Fruit fly (Drosophila melanogaster) whole organism, embryonic: ENCODE measurements around the gene Sptr.

Source experiments
- CG10209 ChIP-seq: fragments of 200-800 bp; sonication (Bioruptor generic); optimal IDR thresholded peaks from 3 replicates; lab custom pipeline; 2017; ENCODE audit warnings: missing biosample characterization, mild to moderate bottlenecking, missing genetic modification characterization, missing genetic modification reagents
- CG10321 ChIP-seq: fragments of 200-800 bp; sonication (Bioruptor generic); IDR thresholded peaks from 2 replicates; pipeline ENCODE4 v1.3.6; 2022; ENCODE audit warnings: missing biosample characterization, missing genetic modification characterization
- CG10462 ChIP-seq: fragments of 200-800 bp; sonication (Bioruptor generic); optimal IDR thresholded peaks from 2 replicates; lab custom pipeline; 2016; ENCODE audit warnings: missing biosample characterization, missing genetic modification characterization
- CG10959 ChIP-seq: fragments of 200-800 bp; sonication (Bioruptor generic); IDR thresholded peaks from 2 replicates; pipeline ENCODE4 v1.3.6; 2022; ENCODE audit warnings: missing biosample characterization, missing genetic modification characterization
- CG13624 ChIP-seq: fragments of 200-800 bp; sonication (Bioruptor generic); optimal IDR thresholded peaks from 2 replicates; lab custom pipeline; 2016; ENCODE audit warnings: missing biosample characterization, missing genetic modification characterization
- CG14860 ChIP-seq: fragments of 200-800 bp; sonication (Bioruptor generic); IDR thresholded peaks from 3 replicates; pipeline ENCODE4 v1.3.6; 2022; ENCODE audit warnings: missing biosample characterization, missing genetic modification characterization; ENCODE audit not compliant: partially characterized antibody
- CG15011 ChIP-seq: fragments of 200-800 bp; sonication (Bioruptor generic); optimal IDR thresholded peaks from 3 replicates; lab custom pipeline; 2018; ENCODE audit warnings: missing biosample characterization, mild to moderate bottlenecking, missing genetic modification characterization
- CG17568 ChIP-seq: fragments of 200-800 bp; sonication (Bioruptor generic); optimal IDR thresholded peaks from 2 replicates; lab custom pipeline; 2018; ENCODE audit warnings: missing biosample characterization, mild to moderate bottlenecking, missing genetic modification characterization, moderate library complexity
- CG1832 ChIP-seq: fragments of 200-800 bp; sonication (Bioruptor generic); optimal IDR thresholded peaks from 2 replicates; lab custom pipeline; 2017; ENCODE audit warnings: missing biosample characterization, mild to moderate bottlenecking, missing genetic modification characterization, inconsistent platforms
- CG18764 ChIP-seq: fragments of 200-800 bp; sonication (Bioruptor generic); optimal IDR thresholded peaks from 3 replicates; lab custom pipeline; 2016; ENCODE audit warnings: missing biosample characterization, missing genetic modification characterization
- CG30020 ChIP-seq: fragments of 200-800 bp; optimal IDR thresholded peaks from 2 replicates; lab custom pipeline; 2019; ENCODE audit warnings: missing biosample characterization, mild to moderate bottlenecking, missing genetic modification characterization, moderate library complexity
- CG31441 ChIP-seq: fragments of 200-800 bp; sonication (Bioruptor generic); IDR thresholded peaks from 2 replicates; pipeline ENCODE4 v1.3.6; 2022; ENCODE audit warnings: missing biosample characterization, missing genetic modification characterization
- CG4282 ChIP-seq: fragments of 200-800 bp; sonication (Bioruptor generic); optimal IDR thresholded peaks from 2 replicates; lab custom pipeline; 2016; ENCODE audit warnings: missing biosample characterization, missing genetic modification characterization
- CG4617 ChIP-seq: fragments of 200-800 bp; sonication (Bioruptor generic); optimal IDR thresholded peaks from 3 replicates; lab custom pipeline; 2016; ENCODE audit warnings: missing biosample characterization, missing genetic modification characterization, borderline replicate concordance
- CG6765 ChIP-seq: fragments of 200-800 bp; sonication (Bioruptor generic); optimal IDR thresholded peaks from 3 replicates; lab custom pipeline; 2017; ENCODE audit warnings: missing biosample characterization, mild to moderate bottlenecking, missing genetic modification characterization
- CG8359 ChIP-seq: fragments of 200-800 bp; sonication (Bioruptor generic); optimal IDR thresholded peaks from 2 replicates; lab custom pipeline; 2017; ENCODE audit warnings: missing biosample characterization, mild to moderate bottlenecking, missing genetic modification characterization, borderline replicate concordance
- CG8765 ChIP-seq: fragments of 200-800 bp; sonication (Bioruptor generic); IDR thresholded peaks from 2 replicates; pipeline ENCODE4 v1.3.6; 2022; ENCODE audit warnings: missing biosample characterization, missing genetic modification characterization
- Dip2 ChIP-seq: fragments of 200-800 bp; sonication (Bioruptor generic); IDR thresholded peaks from 2 replicates; pipeline ENCODE4 v1.3.6; 2022; ENCODE audit warnings: missing biosample characterization, missing genetic modification characterization
- Doc2 ChIP-seq: fragments of 200-800 bp; sonication (Bioruptor generic); IDR thresholded peaks from 2 replicates; pipeline ENCODE4 v1.3.6; 2022; ENCODE audit warnings: missing biosample characterization, missing genetic modification characterization
- Elba2 ChIP-seq: fragments of 200-800 bp; sonication (Bioruptor generic); optimal IDR thresholded peaks from 3 replicates; lab custom pipeline; 2016; ENCODE audit warnings: missing biosample characterization, missing genetic modification characterization
- Fer3 ChIP-seq: fragments of 200-800 bp; sonication (Bioruptor generic); optimal IDR thresholded peaks from 2 replicates; lab custom pipeline; 2018; ENCODE audit warnings: missing biosample characterization, mild to moderate bottlenecking, missing genetic modification characterization, moderate library complexity
- Hand ChIP-seq: fragments of 200-800 bp; sonication (Bioruptor generic); optimal IDR thresholded peaks from 2 replicates; lab custom pipeline; 2017; ENCODE audit warnings: mild to moderate bottlenecking, missing biosample characterization, missing genetic modification reagents, missing genetic modification characterization
- Hr51 ChIP-seq, 2 experiments: fragments of 200-800 bp; sonication (Bioruptor generic); optimal IDR thresholded peaks; 2 replicates in 1 of 2; 3 replicates in 1 of 2; lab custom pipeline; 2016 to 2018; ENCODE audit warnings: missing biosample characterization in 2 of 2, missing genetic modification characterization in 2 of 2, mild to moderate bottlenecking in 1 of 2, moderate library complexity in 1 of 2
- Mad ChIP-seq: fragments of 200-800 bp; sonication (Bioruptor generic); optimal IDR thresholded peaks from 2 replicates; lab custom pipeline; 2016; ENCODE audit warnings: missing biosample characterization, missing genetic modification characterization
- Nf-YC ChIP-seq: fragments of 200-800 bp; optimal IDR thresholded peaks from 3 replicates; lab custom pipeline; 2019; ENCODE audit warnings: missing biosample characterization, mild to moderate bottlenecking, missing genetic modification characterization, moderate library complexity
- Optix ChIP-seq: fragments of 200-800 bp; sonication (Bioruptor generic); IDR thresholded peaks from 3 replicates; pipeline ENCODE4 v1.3.6; 2022; ENCODE audit warnings: missing biosample characterization, missing genetic modification characterization
- PHDP ChIP-seq: fragments of 200-800 bp; sonication (Bioruptor generic); optimal IDR thresholded peaks from 3 replicates; lab custom pipeline; 2018; ENCODE audit warnings: missing biosample characterization, mild to moderate bottlenecking, missing genetic modification characterization, moderate library complexity
- Stat92E ChIP-seq, 3 experiments: fragments of >200 bp in 2 of 3; fragments of 200-800 bp in 1 of 3; sonication (Bioruptor generic) in 1 of 3; optimal IDR thresholded peaks; 2 replicates each; lab custom pipeline; 2017 to 2019; ENCODE audit warnings: missing biosample characterization in 3 of 3, missing genetic modification characterization in 3 of 3, mild to moderate bottlenecking in 1 of 3, moderate library complexity in 1 of 3
- ase ChIP-seq: fragments of 200-800 bp; sonication (Bioruptor generic); IDR thresholded peaks from 3 replicates; pipeline ENCODE4 v1.3.6; 2022; ENCODE audit warnings: missing biosample characterization, missing genetic modification characterization
- br ChIP-seq: fragments of >200 bp; optimal IDR thresholded peaks from 2 replicates; lab custom pipeline; 2017
- crc ChIP-seq: fragments of 200-800 bp; sonication (Bioruptor generic); optimal IDR thresholded peaks from 2 replicates; lab custom pipeline; 2016; ENCODE audit warnings: missing biosample characterization, missing genetic modification characterization
- cwo ChIP-seq: fragments of 200-800 bp; sonication (Bioruptor generic); optimal IDR thresholded peaks from 3 replicates; lab custom pipeline; 2017; ENCODE audit warnings: missing biosample characterization, missing genetic modification characterization, mild to moderate bottlenecking, moderate library complexity, missing genetic modification reagents
- gem ChIP-seq: fragments of 200-800 bp; sonication (Bioruptor generic); optimal IDR thresholded peaks from 2 replicates; lab custom pipeline; 2019; ENCODE audit warnings: missing biosample characterization, mild to moderate bottlenecking, missing genetic modification characterization, moderate library complexity
- hb ChIP-seq: fragments of 200-800 bp; sonication (Bioruptor generic); IDR thresholded peaks from 3 replicates; pipeline ENCODE4 v1.3.6; 2022; ENCODE audit warnings: missing biosample characterization, missing genetic modification characterization; ENCODE audit not compliant: partially characterized antibody
- insv ChIP-seq, 2 experiments: fragments of 200-800 bp; sonication (Bioruptor generic); optimal IDR thresholded peaks; 3 replicates each; lab custom pipeline; 2016 to 2018; ENCODE audit warnings: missing biosample characterization in 2 of 2, missing genetic modification characterization in 2 of 2
- jigr1 ChIP-seq: fragments of 200-800 bp; sonication (Bioruptor generic); IDR thresholded peaks from 3 replicates; pipeline ENCODE4 v1.3.6; 2022; ENCODE audit warnings: missing biosample characterization, missing genetic modification characterization
- klu ChIP-seq: fragments of 200-800 bp; sonication (Bioruptor generic); IDR thresholded peaks from 2 replicates; pipeline ENCODE4 v1.3.6; 2022; ENCODE audit warnings: missing biosample characterization, missing genetic modification characterization
- odd ChIP-seq: fragments of 200-800 bp; sonication (Bioruptor generic); optimal IDR thresholded peaks from 2 replicates; lab custom pipeline; 2017; ENCODE audit warnings: missing biosample characterization, mild to moderate bottlenecking, missing genetic modification characterization
- pb ChIP-seq: fragments of 200-800 bp; sonication (Bioruptor generic); optimal IDR thresholded peaks from 3 replicates; lab custom pipeline; 2016; ENCODE audit warnings: missing biosample characterization, missing genetic modification characterization
- pum ChIP-seq: fragments of 200-800 bp; sonication (Bioruptor generic); optimal IDR thresholded peaks from 2 replicates; lab custom pipeline; 2016; ENCODE audit warnings: missing biosample characterization, missing genetic modification characterization
- repo ChIP-seq: fragments of 200-800 bp; sonication (Bioruptor generic); optimal IDR thresholded peaks from 2 replicates; lab custom pipeline; 2016; ENCODE audit warnings: missing biosample characterization, missing genetic modification characterization
- rib ChIP-seq: fragments of 200-800 bp; sonication (Bioruptor generic); IDR thresholded peaks from 2 replicates; pipeline ENCODE4 v1.3.6; 2022; ENCODE audit warnings: missing biosample characterization, missing genetic modification characterization
- sens-2 ChIP-seq: fragments of 200-800 bp; sonication (Bioruptor generic); IDR thresholded peaks from 2 replicates; pipeline ENCODE4 v1.3.6; 2022; ENCODE audit warnings: missing biosample characterization, missing genetic modification characterization
- slbo ChIP-seq: fragments of 200-800 bp; sonication (Bioruptor generic); IDR thresholded peaks from 2 replicates; pipeline ENCODE4 v1.3.6; 2022; ENCODE audit warnings: missing biosample characterization, missing genetic modification characterization
- sob ChIP-seq: fragments of 200-800 bp; sonication (Bioruptor generic); IDR thresholded peaks from 2 replicates; pipeline ENCODE4 v1.3.6; 2022; ENCODE audit warnings: missing biosample characterization, missing genetic modification characterization
- stc ChIP-seq: fragments of 200-800 bp; sonication (Bioruptor generic); IDR thresholded peaks from 2 replicates; pipeline ENCODE4 v1.3.6; 2022; ENCODE audit warnings: missing biosample characterization, missing genetic modification characterization
- sug ChIP-seq: fragments of 200-800 bp; optimal IDR thresholded peaks from 2 replicates; lab custom pipeline; 2019; ENCODE audit warnings: missing biosample characterization, mild to moderate bottlenecking, missing genetic modification characterization, moderate library complexity
- tup ChIP-seq: fragments of 200-800 bp; sonication (Bioruptor generic); optimal IDR thresholded peaks from 2 replicates; lab custom pipeline; 2016; ENCODE audit warnings: missing biosample characterization, mild to moderate bottlenecking, missing genetic modification characterization, moderate library complexity
- tx ChIP-seq: fragments of 200-800 bp; sonication (Bioruptor generic); optimal IDR thresholded peaks from 2 replicates; lab custom pipeline; 2016; ENCODE audit warnings: missing biosample characterization, missing genetic modification characterization
- zen2 ChIP-seq: fragments of 200-800 bp; sonication (Bioruptor generic); IDR thresholded peaks from 3 replicates; pipeline ENCODE4 v1.3.6; 2022; ENCODE audit warnings: missing biosample characterization, missing genetic modification characterization; ENCODE audit not compliant: partially characterized antibody

Gene Sptr

DNA sequence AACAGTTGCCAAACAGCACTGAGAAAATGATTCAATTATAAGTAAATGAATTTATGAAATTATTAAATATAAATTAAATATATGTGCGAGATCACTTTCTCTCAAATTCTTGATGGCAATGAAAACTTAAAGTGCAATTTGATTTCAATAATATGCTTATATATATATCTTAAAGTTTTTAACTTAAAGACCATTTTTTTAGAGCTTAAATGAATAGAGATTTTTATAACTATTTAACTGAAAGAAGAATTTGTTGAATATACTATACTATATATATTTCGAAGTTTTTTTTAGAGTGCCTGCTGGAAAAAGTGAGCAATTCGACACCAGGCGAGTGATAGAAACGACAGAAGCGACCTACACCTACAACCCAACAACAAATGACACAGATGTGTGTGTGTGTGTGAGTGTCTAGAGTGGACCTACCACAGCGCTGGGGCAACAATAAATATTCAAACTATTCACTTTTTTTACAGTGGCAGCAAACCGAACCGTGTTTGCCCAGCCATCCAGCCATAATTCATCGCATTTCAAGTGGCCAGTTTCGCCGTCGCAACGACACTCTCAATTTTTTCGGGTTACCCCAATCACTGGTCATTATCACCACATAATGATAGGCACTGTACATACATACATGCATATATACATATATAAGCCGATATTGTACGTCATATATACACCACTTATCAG lies 19.2 kb downstream of the Sptr start (continued):
- TF ChIP-seq CG10959 (GFP tag; lab: Robert Waterston, UW) = peak; percentile 29; the same call in 1 of the 2 replicates
- TF ChIP-seq CG4282 (GFP tag; lab: Kevin White, UChicago) = no peak
- peak; percentile 65 for TF ChIP-seq stc (GFP tag; lab: Robert Waterston, UW)
- no peak for TF ChIP-seq crc
- TF ChIP-seq Mad (GFP tag; lab: Kevin White, UChicago) = no peak
- no peak for TF ChIP-seq Stat92E (GFP tag; optimal IDR thresholded peaks at IDR 0.05; lab: Kevin White, UChicago)
- TF ChIP-seq Doc2 (GFP tag; lab: Robert Waterston, UW) = no peak
- TF ChIP-seq jigr1 = no peak
- no peak for TF ChIP-seq CG14860 (GFP tag; lab: Robert Waterston, UW)
- TF ChIP-seq CG10462 = no peak
- no peak for TF ChIP-seq sens-2 (GFP tag; lab: Robert Waterston, UW)
- TF ChIP-seq Fer3 (tag; lab: Kevin White, UChicago) = peak; percentile 21
- no peak for TF ChIP-seq pb (GFP tag; lab: Kevin White, UChicago)
- peak; percentile 50 for TF ChIP-seq CG10209
- no peak for TF ChIP-seq CG10321
- no peak for TF ChIP-seq br (lab: Kevin White, UChicago)
- peak; percentile 55 for TF ChIP-seq sug (tag; lab: Kevin White, UChicago)
- no peak for TF ChIP-seq tup
- TF ChIP-seq CG30020 (tag; lab: Kevin White, UChicago) = peak; percentile 27
- TF ChIP-seq CG6765 (GFP tag; lab: Kevin White, UChicago) = no peak
- TF ChIP-seq pum (GFP tag; lab: Kevin White, UChicago) = no peak
- TF ChIP-seq repo (GFP tag; lab: Kevin White, UChicago) = no peak
- no peak for TF ChIP-seq Hand (GFP tag; lab: Kevin White, UChicago)
- peak; percentile 27 for TF ChIP-seq Nf-YC (tag; lab: Kevin White, UChicago)
- no peak for TF ChIP-seq CG8765 (GFP tag; lab: Robert Waterston, UW)
- TF ChIP-seq Elba2 (GFP tag; lab: Kevin White, UChicago) = no peak
- TF ChIP-seq CG31441 (GFP tag; lab: Robert Waterston, UW) = peak; percentile 83
- no peak for TF ChIP-seq tx (GFP tag; lab: Kevin White, UChicago)
- peak in 1 of 2 experiments; percentile 75 for TF ChIP-seq Hr51 (GFP tag; optimal IDR thresholded peaks at IDR 0.05; lab: Kevin White, UChicago)
- TF ChIP-seq slbo (GFP tag; lab: Robert Waterston, UW) = peak; percentile 12; the same call in 1 of the 2 replicates
- no peak for TF ChIP-seq hb (GFP tag; lab: Robert Waterston, UW)
- peak; percentile 64 for TF ChIP-seq PHDP
- no peak for TF ChIP-seq CG1832 (GFP tag; lab: Kevin White, UChicago)
- no peak for TF ChIP-seq Optix (GFP tag; lab: Robert Waterston, UW)
- no peak for TF ChIP-seq Dip2
- no peak for TF ChIP-seq CG13624 (GFP tag; lab: Kevin White, UChicago)
- TF ChIP-seq CG8359 (GFP tag; lab: Kevin White, UChicago) = no peak
- no peak for TF ChIP-seq CG4617 (GFP tag; lab: Kevin White, UChicago)
- no peak for TF ChIP-seq rib (GFP tag; lab: Robert Waterston, UW)
- no peak for TF ChIP-seq odd (GFP tag; lab: Kevin White, UChicago)
- no peak for TF ChIP-seq CG15011 (GFP tag; lab: Kevin White, UChicago)
- TF ChIP-seq zen2 (GFP tag; lab: Robert Waterston, UW) = no peak
- TF ChIP-seq CG18764 = no peak
- no peak for TF ChIP-seq insv (GFP tag; optimal IDR thresholded peaks at IDR 0.05; lab: Kevin White, UChicago)
- peak; percentile 89 for TF ChIP-seq gem (tag; lab: Kevin White, UChicago)
- TF ChIP-seq sob (GFP tag; lab: Robert Waterston, UW) = no peak
- TF ChIP-seq cwo (GFP tag; lab: Kevin White, UChicago) = peak; percentile 11
- TF ChIP-seq ase (GFP tag; lab: Robert Waterston, UW) = peak; percentile 5; the same call in 1 of the 3 replicates
- no peak for TF ChIP-seq CG17568 (GFP tag; lab: Kevin White, UChicago)
- no peak for TF ChIP-seq klu
